Fruit fly (Drosophila melanogaster) whole organism, embryonic: Measurements from ENCODE around the gene CG14043.

Experiments
- BEAF-32 ChIP-seq: fragments of 200-800 bp; sonication (Bioruptor generic); optimal IDR thresholded peaks from 3 replicates; lab custom pipeline; 2017; ENCODE audit warnings: missing biosample characterization, missing genetic modification characterization, mild to moderate bottlenecking, moderate library complexity, missing genetic modification reagents
- CG10959 ChIP-seq: fragments of 200-800 bp; sonication (Bioruptor generic); IDR thresholded peaks from 2 replicates; pipeline ENCODE4 v1.3.6; 2022; ENCODE audit warnings: missing biosample characterization, missing genetic modification characterization
- CG11696 ChIP-seq: fragments of 200-800 bp; sonication (Bioruptor generic); IDR thresholded peaks from 2 replicates; pipeline ENCODE4 v1.3.6; 2022; ENCODE audit warnings: missing biosample characterization, missing genetic modification characterization
- CG11723 ChIP-seq: fragments of 200-800 bp; sonication (Bioruptor generic); optimal IDR thresholded peaks from 2 replicates; lab custom pipeline; 2017; ENCODE audit warnings: missing biosample characterization, mild to moderate bottlenecking, missing genetic modification characterization
- CG12071 ChIP-seq: fragments of 200-800 bp; sonication (Bioruptor generic); optimal IDR thresholded peaks from 3 replicates; lab custom pipeline; 2018; ENCODE audit warnings: missing biosample characterization, mild to moderate bottlenecking, missing genetic modification characterization
- CG15696 ChIP-seq: fragments of 200-800 bp; sonication (Bioruptor generic); optimal IDR thresholded peaks from 2 replicates; lab custom pipeline; 2019; ENCODE audit warnings: missing biosample characterization, mild to moderate bottlenecking, missing genetic modification characterization, moderate library complexity
- CG18764 ChIP-seq: fragments of 200-800 bp; sonication (Bioruptor generic); optimal IDR thresholded peaks from 3 replicates; lab custom pipeline; 2016; ENCODE audit warnings: missing biosample characterization, missing genetic modification characterization
- CG2120 ChIP-seq: fragments of 200-800 bp; sonication (Bioruptor generic); optimal IDR thresholded peaks from 3 replicates; lab custom pipeline; 2016; ENCODE audit warnings: missing biosample characterization, missing genetic modification characterization
- CG2202 ChIP-seq: fragments of 200-800 bp; sonication (Bioruptor generic); optimal IDR thresholded peaks from 2 replicates; lab custom pipeline; 2018; ENCODE audit warnings: missing biosample characterization, mild to moderate bottlenecking, missing genetic modification characterization
- CG31388 ChIP-seq: fragments of 200-800 bp; sonication (Bioruptor generic); optimal IDR thresholded peaks from 2 replicates; lab custom pipeline; 2016; ENCODE audit warnings: missing biosample characterization, missing genetic modification characterization
- CG3281 ChIP-seq: fragments of 200-800 bp; sonication (Bioruptor generic); optimal IDR thresholded peaks from 3 replicates; lab custom pipeline; 2017; ENCODE audit warnings: missing biosample characterization, mild to moderate bottlenecking, missing genetic modification characterization
- CG42726 ChIP-seq: fragments of 200-800 bp; sonication (Bioruptor generic); IDR thresholded peaks from 2 replicates; pipeline ENCODE4 v1.3.6; 2022; ENCODE audit warnings: missing biosample characterization, missing genetic modification characterization; ENCODE audit not compliant: partially characterized antibody
- CG7928 ChIP-seq: fragments of 200-800 bp; sonication (Bioruptor generic); optimal IDR thresholded peaks from 2 replicates; lab custom pipeline; 2017; ENCODE audit warnings: missing biosample characterization, mild to moderate bottlenecking, missing genetic modification characterization
- CG8281 ChIP-seq: fragments of 200-800 bp; sonication (Bioruptor generic); optimal IDR thresholded peaks from 2 replicates; lab custom pipeline; 2018; ENCODE audit warnings: missing biosample characterization, mild to moderate bottlenecking, missing genetic modification characterization, moderate library complexity
- CG8944 ChIP-seq: fragments of 200-800 bp; sonication (Bioruptor generic); optimal IDR thresholded peaks from 3 replicates; lab custom pipeline; 2016; ENCODE audit warnings: missing biosample characterization, missing genetic modification characterization
- D19A ChIP-seq: fragments of 200-800 bp; optimal IDR thresholded peaks from 3 replicates; lab custom pipeline; 2019; ENCODE audit warnings: missing biosample characterization, mild to moderate bottlenecking, missing genetic modification characterization, moderate library complexity
- Eip74EF ChIP-seq, 2 experiments: fragments of 200-800 bp in 1 of 2; fragments of >200 bp in 1 of 2; sonication (Bioruptor generic) in 1 of 2; optimal IDR thresholded peaks; 2 replicates each; lab custom pipeline; 2017 to 2019; ENCODE audit warnings: missing biosample characterization in 2 of 2, missing genetic modification characterization in 2 of 2, mild to moderate bottlenecking in 1 of 2, moderate library complexity in 1 of 2
- Hr78 ChIP-seq, 2 experiments: fragments of 200-800 bp in 1 of 2; fragments of >200 bp in 1 of 2; sonication (Bioruptor generic) in 1 of 2; optimal IDR thresholded peaks; 2 replicates each; lab custom pipeline; 2017 to 2019; ENCODE audit warnings: missing biosample characterization in 2 of 2, missing genetic modification characterization in 2 of 2, mild to moderate bottlenecking in 1 of 2, moderate library complexity in 1 of 2
- Myb ChIP-seq: fragments of 200-800 bp; sonication (Bioruptor generic); optimal IDR thresholded peaks from 2 replicates; lab custom pipeline; 2016; ENCODE audit warnings: missing biosample characterization, missing genetic modification characterization
- NC2β ChIP-seq: fragments of 200-800 bp; sonication (Bioruptor generic); optimal IDR thresholded peaks from 2 replicates; lab custom pipeline; 2016; ENCODE audit warnings: missing biosample characterization, missing genetic modification characterization
- NFAT ChIP-seq: fragments of 200-800 bp; sonication (Bioruptor generic); IDR thresholded peaks from 2 replicates; pipeline ENCODE4 v1.3.6; 2022; ENCODE audit warnings: missing biosample characterization, missing genetic modification characterization
- Neu2 ChIP-seq: fragments of 200-800 bp; sonication (Bioruptor generic); optimal IDR thresholded peaks from 3 replicates; lab custom pipeline; 2016; ENCODE audit warnings: missing biosample characterization, missing genetic modification characterization, borderline replicate concordance
- NfI ChIP-seq: fragments of 200-800 bp; sonication (Bioruptor generic); optimal IDR thresholded peaks from 3 replicates; lab custom pipeline; 2018; ENCODE audit warnings: missing biosample characterization, mild to moderate bottlenecking, missing genetic modification characterization, moderate library complexity
- PHDP ChIP-seq: fragments of 200-800 bp; sonication (Bioruptor generic); optimal IDR thresholded peaks from 3 replicates; lab custom pipeline; 2018; ENCODE audit warnings: missing biosample characterization, mild to moderate bottlenecking, missing genetic modification characterization, moderate library complexity
- Poxn ChIP-seq: fragments of 200-800 bp; sonication (Bioruptor generic); IDR thresholded peaks from 2 replicates; pipeline ENCODE4 v1.3.6; 2022; ENCODE audit warnings: missing biosample characterization, missing genetic modification characterization
- Sin3A ChIP-seq: fragments of >200 bp; optimal IDR thresholded peaks from 2 replicates; lab custom pipeline; 2018
- Sry-β ChIP-seq: fragments of 200-800 bp; sonication (Bioruptor generic); optimal IDR thresholded peaks from 2 replicates; lab custom pipeline; 2018; ENCODE audit warnings: missing biosample characterization, mild to moderate bottlenecking, missing genetic modification characterization, moderate library complexity
- Stat92E ChIP-seq, 3 experiments: fragments of >200 bp in 2 of 3; fragments of 200-800 bp in 1 of 3; sonication (Bioruptor generic) in 1 of 3; optimal IDR thresholded peaks; 2 replicates each; lab custom pipeline; 2017 to 2019; ENCODE audit warnings: missing biosample characterization in 3 of 3, missing genetic modification characterization in 3 of 3, mild to moderate bottlenecking in 1 of 3, moderate library complexity in 1 of 3
- ato ChIP-seq: fragments of 200-800 bp; sonication (Bioruptor generic); IDR thresholded peaks from 2 replicates; pipeline ENCODE4 v1.3.6; 2022; ENCODE audit warnings: missing biosample characterization, missing genetic modification characterization; ENCODE audit not compliant: partially characterized antibody
- crp ChIP-seq, 2 experiments: fragments of 200-800 bp; sonication (Bioruptor generic); optimal IDR thresholded peaks; 2 replicates in 1 of 2; 3 replicates in 1 of 2; lab custom pipeline; 2017; ENCODE audit warnings: missing biosample characterization in 2 of 2, missing genetic modification characterization in 2 of 2, mild to moderate bottlenecking in 1 of 2, moderate library complexity in 1 of 2
- dan ChIP-seq: fragments of 200-800 bp; sonication (Bioruptor generic); IDR thresholded peaks from 2 replicates; pipeline ENCODE4 v1.3.6; 2022; ENCODE audit warnings: missing biosample characterization, missing genetic modification characterization
- dmrt99B ChIP-seq: fragments of 200-800 bp; sonication (Bioruptor generic); optimal IDR thresholded peaks from 2 replicates; lab custom pipeline; 2018; ENCODE audit warnings: missing biosample characterization, mild to moderate bottlenecking, missing genetic modification characterization, moderate library complexity
- fru ChIP-seq: fragments of >200 bp; optimal IDR thresholded peaks from 2 replicates; lab custom pipeline; 2017
- fu2 ChIP-seq: fragments of 200-800 bp; sonication (Bioruptor generic); optimal IDR thresholded peaks from 2 replicates; lab custom pipeline; 2016; ENCODE audit warnings: missing biosample characterization, missing genetic modification characterization
- gce ChIP-seq: fragments of 200-800 bp; sonication (Bioruptor generic); IDR thresholded peaks from 3 replicates; pipeline ENCODE4 v1.3.6; 2022; ENCODE audit warnings: missing biosample characterization, missing genetic modification characterization
- kah ChIP-seq: fragments of 200-800 bp; sonication (Bioruptor generic); optimal IDR thresholded peaks from 2 replicates; lab custom pipeline; 2018; ENCODE audit warnings: missing biosample characterization, mild to moderate bottlenecking, missing genetic modification characterization
- knrl ChIP-seq: fragments of 200-800 bp; sonication (Bioruptor generic); IDR thresholded peaks from 3 replicates; pipeline ENCODE4 v1.3.6; 2022; ENCODE audit warnings: missing biosample characterization, missing genetic modification characterization; ENCODE audit not compliant: partially characterized antibody
- lmd ChIP-seq: fragments of 200-800 bp; sonication (Bioruptor generic); IDR thresholded peaks from 2 replicates; pipeline ENCODE4 v1.3.6; 2022; ENCODE audit warnings: missing biosample characterization, missing genetic modification characterization
- lov ChIP-seq, 2 experiments: fragments of 200-800 bp in 1 of 2; fragments of >200 bp in 1 of 2; sonication (Bioruptor generic) in 1 of 2; IDR thresholded peaks in 1 of 2; optimal IDR thresholded peaks in 1 of 2; 2 replicates in 1 of 2; 3 replicates in 1 of 2; pipeline versions ENCODE4 v1.3.6 to Lab custom; 2017 to 2022; ENCODE audit warnings: missing biosample characterization in 1 of 2, missing genetic modification characterization in 1 of 2
- maf-S ChIP-seq: fragments of 200-800 bp; sonication (Bioruptor generic); optimal IDR thresholded peaks from 2 replicates; lab custom pipeline; 2016; ENCODE audit warnings: missing biosample characterization, missing genetic modification characterization
- phol ChIP-seq: fragments of 200-800 bp; sonication (Bioruptor generic); optimal IDR thresholded peaks from 3 replicates; lab custom pipeline; 2018; ENCODE audit warnings: missing biosample characterization, mild to moderate bottlenecking, missing genetic modification characterization, moderate library complexity
- pros ChIP-seq: fragments of 200-800 bp; sonication (Bioruptor generic); optimal IDR thresholded peaks from 3 replicates; lab custom pipeline; 2019; ENCODE audit warnings: missing biosample characterization, mild to moderate bottlenecking, missing genetic modification characterization, moderate library complexity
- ranshi ChIP-seq: fragments of 200-800 bp; sonication (Bioruptor generic); IDR thresholded peaks from 2 replicates; pipeline ENCODE4 v1.3.6; 2022; ENCODE audit warnings: missing biosample characterization, missing genetic modification characterization
- ro ChIP-seq: fragments of 200-800 bp; sonication (Bioruptor generic); IDR thresholded peaks from 2 replicates; pipeline ENCODE4 v1.3.6; 2022; ENCODE audit warnings: missing biosample characterization, missing genetic modification characterization
- schlank ChIP-seq: fragments of 200-800 bp; sonication (Bioruptor generic); optimal IDR thresholded peaks from 2 replicates; lab custom pipeline; 2018; ENCODE audit warnings: missing biosample characterization, mild to moderate bottlenecking, missing genetic modification characterization
- slp2 ChIP-seq: fragments of 200-800 bp; sonication (Bioruptor generic); optimal IDR thresholded peaks from 2 replicates; lab custom pipeline; 2016; ENCODE audit warnings: missing biosample characterization, missing genetic modification characterization
- tap ChIP-seq: fragments of 200-800 bp; optimal IDR thresholded peaks from 3 replicates; lab custom pipeline; 2019; ENCODE audit warnings: missing biosample characterization, mild to moderate bottlenecking, missing genetic modification characterization, moderate library complexity
- tup ChIP-seq: fragments of 200-800 bp; sonication (Bioruptor generic); optimal IDR thresholded peaks from 2 replicates; lab custom pipeline; 2016; ENCODE audit warnings: missing biosample characterization, mild to moderate bottlenecking, missing genetic modification characterization, moderate library complexity

CG14043 gene

dm6 chr2L:5000919-5001581 lies 29.5 kb downstream of the CG14043 start (continued):
- TF ChIP-seq tup (GFP tag; lab: Kevin White, UChicago) (no peak), BEAF-32 (no peak), Poxn (GFP tag; lab: Robert Waterston, UW) (no peak), Myb (GFP tag; lab: Kevin White, UChicago) (peak; percentile 77), CG42726 (GFP tag; lab: Robert Waterston, UW) (peak; percentile 87), dmrt99B (tag; lab: Kevin White, UChicago) (no peak), CG11723 (GFP tag; lab: Kevin White, UChicago) (no peak), Eip74EF (GFP tag; optimal IDR thresholded peaks at IDR 0.05; lab: Kevin White, UChicago) (peak in 1 of 2 experiments; percentile 100), CG11696 (GFP tag; lab: Robert Waterston, UW) (no peak), CG31388 (GFP tag; lab: Kevin White, UChicago) (no peak), tap (tag; lab: Kevin White, UChicago) (no peak), CG3281 (GFP tag; lab: Kevin White, UChicago) (no peak), CG8281 (tag; lab: Kevin White, UChicago) (peak; percentile 58), knrl (GFP tag; lab: Robert Waterston, UW) (peak; percentile 63; the same call in 1 of the 3 replicates), CG7928 (GFP tag; lab: Kevin White, UChicago) (no peak), CG18764 (GFP tag; lab: Kevin White, UChicago) (no peak), ro (no peak), Stat92E (GFP tag; optimal IDR thresholded peaks at IDR 0.05; lab: Kevin White, UChicago) (no peak), CG2202 (tag; lab: Kevin White, UChicago) (no peak), crp (GFP tag; optimal IDR thresholded peaks at IDR 0.05; lab: Kevin White, UChicago) (no peak), gce (peak; percentile 12; the same call in 1 of the 3 replicates), Sry-β (no peak), Neu2 (no peak), CG10959 (GFP tag; lab: Robert Waterston, UW) (peak; percentile 29), CG15696 (no peak), lmd (GFP tag; lab: Robert Waterston, UW) (peak; percentile 20), lov (optimal IDR thresholded peaks at IDR 0.05; lab: Kevin White, UChicago) (no peak), lov (GFP tag; IDR thresholded peaks at IDR 0.05; lab: Robert Waterston, UW) (peak; percentile 73; the same call in 2 of the 3 replicates), phol (no peak), CG12071 (no peak), schlank (no peak), NC2β (GFP tag; lab: Kevin White, UChicago) (no peak), dan (GFP tag; lab: Robert Waterston, UW) (peak; percentile 66), D19A (tag; lab: Kevin White, UChicago) (no peak), kah (GFP tag; lab: Kevin White, UChicago) (no peak), pros (GFP tag; lab: Kevin White, UChicago) (peak; percentile 65), PHDP (tag; lab: Kevin White, UChicago) (no peak), NfI (GFP tag; lab: Kevin White, UChicago) (no peak), CG8944 (GFP tag; lab: Kevin White, UChicago) (no peak), fru (lab: Kevin White, UChicago) (no peak), ato (GFP tag; lab: Robert Waterston, UW) (no peak), slp2 (no peak), Hr78 (GFP tag; optimal IDR thresholded peaks at IDR 0.05; lab: Kevin White, UChicago) (peak in 1 of 2 experiments; percentile 71), fu2 (no peak), ranshi (GFP tag; lab: Robert Waterston, UW) (peak; percentile 41; the same call in 1 of the 2 replicates), CG2120 (GFP tag; lab: Kevin White, UChicago) (no peak), Sin3A (peak; percentile 4), maf-S (GFP tag; lab: Kevin White, UChicago) (no peak), NFAT (GFP tag; lab: Robert Waterston, UW) (peak; percentile 35)
